Worm (Caenorhabditis elegans) whole organism, late embryonic: ENCODE data around the gene nhr-112.

Experiments
- K02D7.2 ChIP-seq: sonication (generic microtip); optimal IDR thresholded peaks from 2 replicates; lab custom pipeline; 2017; ENCODE audit warnings: mild to moderate bottlenecking, missing genetic modification characterization, missing compliant biosample characterization
- ama-1 ChIP-seq: fragments of 150-350 bp; optimal IDR thresholded peaks from 2 replicates; lab custom pipeline; 2014
- ceh-2 ChIP-seq: sonication (generic microtip); optimal IDR thresholded peaks from 2 replicates; lab custom pipeline; 2016; ENCODE audit warnings: missing genotype, missing genetic modification characterization, missing compliant biosample characterization
- dmd-4 ChIP-seq: sonication (generic microtip); optimal IDR thresholded peaks from 2 replicates; lab custom pipeline; 2016; ENCODE audit warnings: borderline replicate concordance, missing genetic modification characterization, missing compliant biosample characterization
- elt-4 ChIP-seq: sonication (generic microtip); optimal IDR thresholded peaks from 2 replicates; lab custom pipeline; 2016; ENCODE audit warnings: missing genetic modification characterization, missing compliant biosample characterization
- lin-11 ChIP-seq: fragments of 200-800 bp; sonication (Bioruptor generic); optimal IDR thresholded peaks from 2 replicates; lab custom pipeline; 2018; ENCODE audit warnings: mild to moderate bottlenecking, missing genetic modification characterization, missing compliant biosample characterization
- nfya-1 ChIP-seq: sonication (generic microtip); optimal IDR thresholded peaks from 2 replicates; lab custom pipeline; 2017; ENCODE audit warnings: missing genetic modification characterization, mild to moderate bottlenecking, missing compliant biosample characterization, antibody characterized with exemption, moderate library complexity

DNA sequence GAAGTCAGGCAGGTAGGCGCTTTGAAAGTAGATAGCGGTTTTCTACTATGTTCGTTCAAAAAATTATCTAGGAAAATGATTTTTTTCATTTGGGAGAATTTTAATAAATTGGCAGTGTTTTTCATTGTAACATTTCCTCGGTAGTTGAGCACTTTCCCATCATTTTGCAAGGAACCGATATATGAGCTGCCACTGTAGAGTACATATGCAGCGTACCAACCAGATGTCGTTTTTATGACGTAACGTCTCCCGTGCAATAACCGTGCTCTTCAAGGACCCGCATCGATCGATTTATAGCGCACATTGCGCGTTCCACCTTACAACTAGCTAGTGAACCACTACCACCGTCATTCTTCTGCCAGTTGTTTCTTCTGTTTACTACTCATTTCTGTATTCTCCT, 18.5 kb upstream of the nhr-112 start, which contains the start of gene T25E12.6:
- TF ChIP-seq elt-4 (no peak), lin-11 (tag; lab: Kevin White, UChicago) (no peak), K02D7.2 (tag; lab: Kevin White, UChicago) (no peak), nfya-1 (tag; lab: Kevin White, UChicago) (no peak), dmd-4 (tag; lab: Kevin White, UChicago) (no peak), ama-1 (lab: Kevin White, UChicago) (no peak), ceh-2 (tag; lab: Kevin White, UChicago) (no peak)
